Fruit fly (Drosophila melanogaster): ENCODE data around the gene Teh3.
A peak's percentile ranks its signal among the peaks of the same experiment; 100 is the strongest.

Teh3 gene

dm6 chr3L:4145229-4145628 is 39.2 kb downstream of the Teh3 start:
- TF ChIP-seq Hr83 (GFP tag; optimal IDR thresholded peaks at IDR 0.05; ENCODE audit: poor library complexity, severe bottlenecking) (no peak), Rel (GFP tag; optimal IDR thresholded peaks at IDR 0.05) (no peak), Rel (tag; optimal IDR thresholded peaks at IDR 0.05) (peak; percentile 76)

DNA sequence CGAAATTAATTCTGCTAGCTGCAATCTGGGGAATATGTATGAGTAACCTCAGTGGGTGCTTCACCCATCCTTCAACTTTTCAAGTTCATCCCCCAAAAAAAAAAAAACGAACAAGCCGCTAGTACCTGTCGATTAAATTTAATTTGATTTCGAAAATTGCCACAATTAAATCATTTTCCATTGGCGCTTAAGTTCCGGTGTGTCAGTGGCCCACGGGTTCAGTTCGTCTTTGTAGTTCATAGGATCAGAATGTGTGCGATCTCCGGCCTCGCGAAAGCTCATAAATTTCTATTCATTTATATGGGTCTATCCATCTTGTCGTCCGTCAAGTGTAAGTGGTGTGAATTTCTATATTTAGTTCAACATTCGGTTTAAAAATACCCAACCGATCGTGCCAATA is 42.4 kb downstream of the Teh3 start, which contains the start of gene CG32260:
Gene CG32260 (plus strand): TSS at position 301 of the 400 bp plus-strand sequence.
- TF ChIP-seq dl (GFP tag; optimal IDR thresholded peaks at IDR 0.05; ENCODE audit: insufficient read depth in 1 of 2, partially characterized antibody in 2 of 2) = no peak

- TF ChIP-seq Hr78 (GFP tag; optimal IDR thresholded peaks at IDR 0.05) (no peak), h (GFP tag; optimal IDR thresholded peaks at IDR 0.05) (no peak), sage (GFP tag; optimal IDR thresholded peaks at IDR 0.05) (no peak), Abd-B (GFP tag; optimal IDR thresholded peaks at IDR 0.05) (no peak), woc (GFP tag; optimal IDR thresholded peaks at IDR 0.05) (no peak), br (GFP tag; optimal IDR thresholded peaks at IDR 0.05) (no peak), tai (GFP tag; optimal IDR thresholded peaks at IDR 0.05) (no peak), CG9705 (GFP tag; optimal IDR thresholded peaks at IDR 0.05) (no peak), ey (GFP tag; optimal IDR thresholded peaks at IDR 0.05) (no peak), dl (GFP tag; optimal IDR thresholded peaks at IDR 0.05; ENCODE audit: insufficient read depth in 1 of 2, partially characterized antibody in 2 of 2) (no peak), Dif (GFP tag; optimal IDR thresholded peaks at IDR 0.05; ENCODE audit: partially characterized antibody) (no peak), dsf (GFP tag; optimal IDR thresholded peaks at IDR 0.05; ENCODE audit: borderline replicate concordance) (no peak), N (GFP tag; optimal IDR thresholded peaks at IDR 0.05) (no peak), lola (GFP tag; optimal IDR thresholded peaks at IDR 0.05) (no peak), Vsx2 (GFP tag; optimal IDR thresholded peaks at IDR 0.05; ENCODE audit: partially characterized antibody) (no peak), HLH106 (tag; optimal IDR thresholded peaks at IDR 0.05) (no peak), Hnf4 (GFP tag; optimal IDR thresholded peaks at IDR 0.05) (no peak), Myc (optimal IDR thresholded peaks at IDR 0.05) (no peak), jim (GFP tag; optimal IDR thresholded peaks at IDR 0.05) (no peak), Rel (GFP tag; optimal IDR thresholded peaks at IDR 0.05) (no peak), Rel (tag; optimal IDR thresholded peaks at IDR 0.05) (no peak)
These were observed 43.3 kb downstream of the Teh3 start, which contains the start of gene Akh for dm6 chr3L:4141167-4141566. Akh (plus strand) TSS chr3L:4141467.

DNA sequence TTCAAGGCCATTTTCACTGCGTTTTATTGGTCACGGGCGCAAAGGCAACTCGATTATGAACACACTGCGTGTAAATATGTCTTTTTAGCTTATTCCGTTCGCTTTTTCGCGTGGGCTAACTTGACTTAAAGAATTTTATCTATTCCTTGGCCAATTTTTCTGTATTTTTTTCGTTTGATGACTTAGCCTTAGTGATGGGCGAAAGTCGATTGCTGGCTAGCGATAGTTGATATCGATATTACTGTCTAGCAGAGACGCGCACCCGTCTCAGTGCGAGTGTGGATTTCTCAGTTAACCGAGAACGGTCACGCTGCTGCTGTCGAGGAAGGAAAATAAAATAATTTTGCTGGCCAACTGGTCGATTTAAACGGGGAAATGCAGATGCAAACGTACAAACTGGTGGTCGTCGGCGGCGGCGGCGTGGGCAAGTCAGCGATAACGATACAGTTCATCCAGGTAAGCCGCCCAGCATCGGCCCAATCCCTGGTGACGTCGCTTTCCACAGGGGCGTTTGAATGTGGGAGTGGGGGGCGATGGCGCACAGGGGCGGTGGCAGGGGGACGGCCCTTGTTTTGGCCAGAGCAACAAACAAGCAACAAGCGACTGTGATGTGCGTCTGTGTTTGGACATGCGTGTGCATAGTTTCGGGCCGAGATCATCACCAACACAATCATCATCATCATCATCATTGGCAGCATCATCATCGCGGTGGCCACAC is 45.5 kb downstream of the Teh3 start, which contains the start of the genes Rop and Ras64B:
Gene Rop (minus strand): TSS at position 193 of the 718 bp plus-strand sequence.
Gene Ras64B (plus strand): TSS at position 273 of the 718 bp plus-strand sequence.
- TF ChIP-seq ey (GFP tag; optimal IDR thresholded peaks at IDR 0.05) (no peak), foxo (GFP tag; optimal IDR thresholded peaks at IDR 0.05) (no peak), Hnf4 (GFP tag; optimal IDR thresholded peaks at IDR 0.05) (no peak), usp (GFP tag; optimal IDR thresholded peaks at IDR 0.05) (no peak), rgr (GFP tag; optimal IDR thresholded peaks at IDR 0.05) (no peak), Sp1 (GFP tag; optimal IDR thresholded peaks at IDR 0.05) (peak; percentile 46), OdsH (GFP tag; optimal IDR thresholded peaks at IDR 0.05) (peak; percentile 28), psq (GFP tag; optimal IDR thresholded peaks at IDR 0.05) (peak; percentile 10), N (GFP tag; optimal IDR thresholded peaks at IDR 0.05) (no peak), h (GFP tag; optimal IDR thresholded peaks at IDR 0.05) (peak; percentile 33), Vsx2 (GFP tag; optimal IDR thresholded peaks at IDR 0.05; ENCODE audit: partially characterized antibody) (no peak), tai (GFP tag; optimal IDR thresholded peaks at IDR 0.05) (no peak), Rel (GFP tag; optimal IDR thresholded peaks at IDR 0.05) (no peak), Rel (tag; optimal IDR thresholded peaks at IDR 0.05) (peak; percentile 77), Hr83 (GFP tag; optimal IDR thresholded peaks at IDR 0.05; ENCODE audit: poor library complexity, severe bottlenecking) (peak; percentile 31), lola (GFP tag; optimal IDR thresholded peaks at IDR 0.05) (no peak), HLH106 (tag; optimal IDR thresholded peaks at IDR 0.05) (peak; percentile 9), br (GFP tag; optimal IDR thresholded peaks at IDR 0.05) (no peak), Myc (optimal IDR thresholded peaks at IDR 0.05) (no peak), CrebA (GFP tag; optimal IDR thresholded peaks at IDR 0.05; ENCODE audit: borderline replicate concordance) (no peak), Jra (GFP tag; optimal IDR thresholded peaks at IDR 0.05) (peak; percentile 20), brk (GFP tag; optimal IDR thresholded peaks at IDR 0.05) (no peak), dmrt93B (GFP tag; optimal IDR thresholded peaks at IDR 0.05) (no peak), Mio (GFP tag; optimal IDR thresholded peaks at IDR 0.05) (no peak), fru (GFP tag; optimal IDR thresholded peaks at IDR 0.05) (no peak), CG32264 (GFP tag; optimal IDR thresholded peaks at IDR 0.05) (no peak), Hr78 (GFP tag; optimal IDR thresholded peaks at IDR 0.05) (no peak), sv (GFP tag; optimal IDR thresholded peaks at IDR 0.05) (no peak), dsf (GFP tag; optimal IDR thresholded peaks at IDR 0.05; ENCODE audit: borderline replicate concordance) (no peak)

Data from whole organism, wandering third instar larva.